Fruit fly (Drosophila melanogaster) whole organism, embryonic: Measurements from ENCODE around the gene AP-1mu.

Source experiments
- Antp ChIP-seq: fragments of 200-800 bp; sonication (Bioruptor generic); optimal IDR thresholded peaks from 3 replicates; lab custom pipeline; 2016; ENCODE audit warnings: missing biosample characterization, missing genetic modification characterization
- B-H2 ChIP-seq: fragments of 200-800 bp; sonication (Bioruptor generic); optimal IDR thresholded peaks from 2 replicates; lab custom pipeline; 2018; ENCODE audit warnings: missing biosample characterization, mild to moderate bottlenecking, missing genetic modification characterization
- CG1024 ChIP-seq: fragments of 200-800 bp; sonication (Bioruptor generic); IDR thresholded peaks from 2 replicates; pipeline ENCODE4 v1.3.6; 2022; ENCODE audit warnings: missing biosample characterization, missing genetic modification characterization
- CG10959 ChIP-seq: fragments of 200-800 bp; sonication (Bioruptor generic); IDR thresholded peaks from 2 replicates; pipeline ENCODE4 v1.3.6; 2022; ENCODE audit warnings: missing biosample characterization, missing genetic modification characterization
- CG11398 ChIP-seq: fragments of 200-800 bp; sonication (Bioruptor generic); optimal IDR thresholded peaks from 2 replicates; lab custom pipeline; 2016; ENCODE audit warnings: missing biosample characterization, missing genetic modification characterization
- CG12391 ChIP-seq: fragments of 200-800 bp; sonication (Bioruptor generic); optimal IDR thresholded peaks from 3 replicates; lab custom pipeline; 2018; ENCODE audit warnings: missing biosample characterization, mild to moderate bottlenecking, missing genetic modification characterization, moderate library complexity
- CG13296 ChIP-seq: fragments of 200-800 bp; sonication (Bioruptor generic); optimal IDR thresholded peaks from 3 replicates; lab custom pipeline; 2018; ENCODE audit warnings: missing biosample characterization, mild to moderate bottlenecking, missing genetic modification characterization
- CG14860 ChIP-seq: fragments of 200-800 bp; sonication (Bioruptor generic); IDR thresholded peaks from 3 replicates; pipeline ENCODE4 v1.3.6; 2022; ENCODE audit warnings: missing biosample characterization, missing genetic modification characterization; ENCODE audit not compliant: partially characterized antibody
- CG15514 ChIP-seq: fragments of 200-800 bp; sonication (Bioruptor generic); optimal IDR thresholded peaks from 3 replicates; lab custom pipeline; 2017; ENCODE audit warnings: missing biosample characterization, missing genetic modification characterization, mild to moderate bottlenecking, moderate library complexity, missing genetic modification reagents
- CG17385 ChIP-seq: fragments of 200-800 bp; sonication (Bioruptor generic); optimal IDR thresholded peaks from 3 replicates; lab custom pipeline; 2018; ENCODE audit warnings: missing biosample characterization, mild to moderate bottlenecking, missing genetic modification characterization
- CG17802 ChIP-seq: fragments of 200-800 bp; sonication (Bioruptor generic); optimal IDR thresholded peaks from 2 replicates; lab custom pipeline; 2018; ENCODE audit warnings: missing biosample characterization, mild to moderate bottlenecking, missing genetic modification characterization, moderate library complexity
- CG17829 ChIP-seq: fragments of 200-800 bp; optimal IDR thresholded peaks from 2 replicates; lab custom pipeline; 2019; ENCODE audit warnings: missing biosample characterization, mild to moderate bottlenecking, missing genetic modification characterization, moderate library complexity
- CG2116 ChIP-seq: fragments of 200-800 bp; sonication (Bioruptor generic); optimal IDR thresholded peaks from 3 replicates; lab custom pipeline; 2018; ENCODE audit warnings: missing biosample characterization, mild to moderate bottlenecking, missing genetic modification characterization
- CG30020 ChIP-seq: fragments of 200-800 bp; optimal IDR thresholded peaks from 2 replicates; lab custom pipeline; 2019; ENCODE audit warnings: missing biosample characterization, mild to moderate bottlenecking, missing genetic modification characterization, moderate library complexity
- CG33213 ChIP-seq: fragments of 200-800 bp; sonication (Bioruptor generic); optimal IDR thresholded peaks from 3 replicates; lab custom pipeline; 2016; ENCODE audit warnings: missing biosample characterization, missing genetic modification characterization
- CG42726 ChIP-seq: fragments of 200-800 bp; sonication (Bioruptor generic); IDR thresholded peaks from 2 replicates; pipeline ENCODE4 v1.3.6; 2022; ENCODE audit warnings: missing biosample characterization, missing genetic modification characterization; ENCODE audit not compliant: partially characterized antibody
- CG4360 ChIP-seq: fragments of 200-800 bp; sonication (Bioruptor generic); IDR thresholded peaks from 2 replicates; pipeline ENCODE4 v1.3.6; 2022; ENCODE audit warnings: missing biosample characterization, missing genetic modification characterization
- CG6765 ChIP-seq: fragments of 200-800 bp; sonication (Bioruptor generic); optimal IDR thresholded peaks from 3 replicates; lab custom pipeline; 2017; ENCODE audit warnings: missing biosample characterization, mild to moderate bottlenecking, missing genetic modification characterization
- CG6854 ChIP-seq: fragments of 200-800 bp; sonication (Bioruptor generic); optimal IDR thresholded peaks from 3 replicates; lab custom pipeline; 2017; ENCODE audit warnings: missing biosample characterization, mild to moderate bottlenecking, missing genetic modification characterization
- CG7357 ChIP-seq: fragments of 200-800 bp; sonication (Bioruptor generic); IDR thresholded peaks from 3 replicates; pipeline ENCODE4 v1.3.6; 2022; ENCODE audit warnings: missing biosample characterization, missing genetic modification characterization
- CG8290 ChIP-seq, 3 experiments: fragments of 200-800 bp; sonication (Bioruptor generic); optimal IDR thresholded peaks; 2 replicates each; lab custom pipeline; 2016 to 2019; ENCODE audit warnings: missing biosample characterization in 3 of 3, missing genetic modification characterization in 3 of 3, mild to moderate bottlenecking in 2 of 3, moderate library complexity in 1 of 3
- Deaf1 ChIP-seq: fragments of 200-800 bp; optimal IDR thresholded peaks from 3 replicates; lab custom pipeline; 2019; ENCODE audit warnings: missing biosample characterization, mild to moderate bottlenecking, missing genetic modification characterization, moderate library complexity
- Eip74EF ChIP-seq, 2 experiments: fragments of 200-800 bp in 1 of 2; fragments of >200 bp in 1 of 2; sonication (Bioruptor generic) in 1 of 2; optimal IDR thresholded peaks; 2 replicates each; lab custom pipeline; 2017 to 2019; ENCODE audit warnings: missing biosample characterization in 2 of 2, missing genetic modification characterization in 2 of 2, mild to moderate bottlenecking in 1 of 2, moderate library complexity in 1 of 2
- Elba2 ChIP-seq: fragments of 200-800 bp; sonication (Bioruptor generic); optimal IDR thresholded peaks from 3 replicates; lab custom pipeline; 2016; ENCODE audit warnings: missing biosample characterization, missing genetic modification characterization
- Ets65A ChIP-seq: fragments of 200-800 bp; sonication (Bioruptor generic); peaks from one replicate; lab custom pipeline; 2016; ENCODE audit warnings: missing biosample characterization, missing genetic modification characterization
- Hsf ChIP-seq: fragments of 200-800 bp; sonication (Bioruptor generic); optimal IDR thresholded peaks from 3 replicates; lab custom pipeline; 2016; ENCODE audit warnings: missing biosample characterization, missing genetic modification characterization
- Lhr ChIP-seq: fragments of 200-800 bp; sonication (Bioruptor generic); optimal IDR thresholded peaks from 3 replicates; lab custom pipeline; 2017; ENCODE audit warnings: mild to moderate bottlenecking, missing biosample characterization, missing genetic modification reagents, missing genetic modification characterization
- MESR4 ChIP-seq: fragments of 200-800 bp; sonication (Bioruptor generic); optimal IDR thresholded peaks from 2 replicates; lab custom pipeline; 2018; ENCODE audit warnings: missing biosample characterization, mild to moderate bottlenecking, missing genetic modification characterization, moderate library complexity
- Oaz ChIP-seq: fragments of 200-800 bp; sonication (Bioruptor generic); IDR thresholded peaks from 2 replicates; pipeline ENCODE4 v1.3.6; 2022; ENCODE audit warnings: missing biosample characterization, missing genetic modification characterization
- Ssrp ChIP-seq: fragments of 200-800 bp; sonication (Bioruptor generic); optimal IDR thresholded peaks from 2 replicates; lab custom pipeline; 2018; ENCODE audit warnings: missing biosample characterization, mild to moderate bottlenecking, missing genetic modification characterization, moderate library complexity
- Xrp1 ChIP-seq: fragments of 200-800 bp; sonication (Bioruptor generic); IDR thresholded peaks from 2 replicates; pipeline ENCODE4 v1.3.6; 2022; ENCODE audit warnings: missing biosample characterization, missing genetic modification characterization
- dm ChIP-seq: fragments of 200-800 bp; sonication (Bioruptor generic); optimal IDR thresholded peaks from 3 replicates; lab custom pipeline; 2016; ENCODE audit warnings: missing biosample characterization, missing genetic modification characterization
- ewg ChIP-seq: fragments of 200-800 bp; sonication (Bioruptor generic); optimal IDR thresholded peaks from 3 replicates; lab custom pipeline; 2017; ENCODE audit warnings: mild to moderate bottlenecking, missing biosample characterization, missing genetic modification reagents, missing genetic modification characterization
- fu2 ChIP-seq: fragments of 200-800 bp; sonication (Bioruptor generic); optimal IDR thresholded peaks from 2 replicates; lab custom pipeline; 2016; ENCODE audit warnings: missing biosample characterization, missing genetic modification characterization
- jing ChIP-seq: fragments of 200-800 bp; sonication (Bioruptor generic); optimal IDR thresholded peaks from 2 replicates; lab custom pipeline; 2018; ENCODE audit warnings: missing biosample characterization, mild to moderate bottlenecking, missing genetic modification characterization
- knrl ChIP-seq: fragments of 200-800 bp; sonication (Bioruptor generic); IDR thresholded peaks from 3 replicates; pipeline ENCODE4 v1.3.6; 2022; ENCODE audit warnings: missing biosample characterization, missing genetic modification characterization; ENCODE audit not compliant: partially characterized antibody
- lola ChIP-seq, 3 experiments: fragments of >200 bp in 2 of 3; fragments of 200-800 bp in 1 of 3; sonication (Bioruptor generic) in 1 of 3; optimal IDR thresholded peaks; 2 replicates each; lab custom pipeline; 2017 to 2019; ENCODE audit warnings: missing biosample characterization in 3 of 3, missing genetic modification characterization in 3 of 3, mild to moderate bottlenecking in 1 of 3, moderate library complexity in 1 of 3
- lov ChIP-seq, 2 experiments: fragments of 200-800 bp in 1 of 2; fragments of >200 bp in 1 of 2; sonication (Bioruptor generic) in 1 of 2; IDR thresholded peaks in 1 of 2; optimal IDR thresholded peaks in 1 of 2; 2 replicates in 1 of 2; 3 replicates in 1 of 2; pipeline versions ENCODE4 v1.3.6 to Lab custom; 2017 to 2022; ENCODE audit warnings: missing biosample characterization in 1 of 2, missing genetic modification characterization in 1 of 2
- onecut ChIP-seq: fragments of 200-800 bp; sonication (Bioruptor generic); IDR thresholded peaks from 2 replicates; pipeline ENCODE4 v1.3.6; 2022; ENCODE audit warnings: missing biosample characterization, missing genetic modification characterization
- otp ChIP-seq: fragments of 200-800 bp; sonication (Bioruptor generic); IDR thresholded peaks from 3 replicates; pipeline ENCODE4, ENCODE4 v1.3.6; 2022; ENCODE audit warnings: missing biosample characterization, missing genetic modification characterization
- phol ChIP-seq: fragments of 200-800 bp; sonication (Bioruptor generic); optimal IDR thresholded peaks from 3 replicates; lab custom pipeline; 2018; ENCODE audit warnings: missing biosample characterization, mild to moderate bottlenecking, missing genetic modification characterization, moderate library complexity
- pita ChIP-seq: fragments of 200-800 bp; sonication (Bioruptor generic); optimal IDR thresholded peaks from 2 replicates; lab custom pipeline; 2017; ENCODE audit warnings: missing biosample characterization, mild to moderate bottlenecking, missing genetic modification characterization
- pzg ChIP-seq: fragments of 200-800 bp; sonication (Bioruptor generic); optimal IDR thresholded peaks from 3 replicates; lab custom pipeline; 2018; ENCODE audit warnings: missing biosample characterization, mild to moderate bottlenecking, missing genetic modification characterization, moderate library complexity
- sens ChIP-seq: fragments of 200-800 bp; sonication (Bioruptor generic); peaks from one replicate; lab custom pipeline; 2016; ENCODE audit warnings: missing biosample characterization, missing genetic modification characterization
- seq ChIP-seq: fragments of 200-800 bp; sonication (Bioruptor generic); IDR thresholded peaks from 2 replicates; pipeline ENCODE4 v1.3.6; 2022; ENCODE audit warnings: missing biosample characterization, missing genetic modification characterization
- stwl ChIP-seq: fragments of 200-800 bp; sonication (Bioruptor generic); optimal IDR thresholded peaks from 3 replicates; lab custom pipeline; 2018; ENCODE audit warnings: missing biosample characterization, mild to moderate bottlenecking, missing genetic modification characterization, moderate library complexity
- tgo ChIP-seq: fragments of 200-800 bp; sonication (Bioruptor generic); IDR thresholded peaks from 3 replicates; pipeline ENCODE4 v1.3.6; 2022; ENCODE audit warnings: missing biosample characterization, missing genetic modification characterization
- trem ChIP-seq: fragments of 200-800 bp; optimal IDR thresholded peaks from 3 replicates; lab custom pipeline; 2019; ENCODE audit warnings: missing biosample characterization, mild to moderate bottlenecking, missing genetic modification characterization, moderate library complexity

AP-1mu gene

DNA sequence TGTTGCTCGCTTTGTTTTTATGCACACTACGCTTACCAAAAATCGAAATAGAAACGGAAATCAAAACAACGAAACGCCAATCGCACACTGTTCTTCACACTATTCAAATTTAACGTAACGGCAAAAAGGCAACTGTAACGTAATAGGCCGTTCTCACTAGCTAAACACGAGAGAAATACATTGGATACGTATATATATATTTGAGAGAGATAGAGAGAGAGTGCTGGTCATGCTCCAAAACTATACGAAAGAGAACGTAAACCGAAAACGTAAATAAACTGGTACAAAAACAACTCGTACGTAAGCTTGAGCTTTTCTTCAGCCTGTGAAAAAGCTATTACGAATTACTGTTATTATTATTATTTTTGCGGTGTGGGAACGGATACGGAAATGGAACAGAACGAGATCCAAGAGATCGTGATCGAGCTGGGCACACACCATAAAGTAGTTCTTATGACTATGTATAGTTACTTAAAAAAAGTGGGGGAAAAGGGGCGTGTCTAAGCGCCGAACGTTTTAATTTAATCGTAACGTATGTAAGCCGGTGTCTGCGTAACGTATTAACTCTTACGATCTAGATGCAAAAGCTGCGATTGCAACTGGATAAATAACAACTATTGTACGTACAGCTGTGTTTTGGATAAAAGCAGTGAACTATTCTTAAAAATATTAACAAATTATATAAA, 15.7 kb downstream of the AP-1mu start:
- TF ChIP-seq dm (GFP tag; lab: Kevin White, UChicago): no peak
- peak; percentile 40 for TF ChIP-seq CG33213 (GFP tag; lab: Kevin White, UChicago)
- peak in 1 of 2 experiments; percentile 48 for TF ChIP-seq Eip74EF (GFP tag; optimal IDR thresholded peaks at IDR 0.05; lab: Kevin White, UChicago)
- TF ChIP-seq Lhr (GFP tag; lab: Kevin White, UChicago): peak; percentile 72
- no peak for TF ChIP-seq seq (GFP tag; lab: Robert Waterston, UW)
- TF ChIP-seq ewg (GFP tag; lab: Kevin White, UChicago): no peak
- TF ChIP-seq MESR4: no peak
- no peak for TF ChIP-seq CG12391 (tag; lab: Kevin White, UChicago)
- TF ChIP-seq CG8290 (GFP tag; optimal IDR thresholded peaks at IDR 0.05; lab: Kevin White, UChicago): no peak
- no peak for TF ChIP-seq CG8290 (tag; optimal IDR thresholded peaks at IDR 0.05; lab: Kevin White, UChicago)
- TF ChIP-seq CG14860 (GFP tag; lab: Robert Waterston, UW): no peak
- TF ChIP-seq fu2 (GFP tag; lab: Kevin White, UChicago): no peak
- TF ChIP-seq Hsf (GFP tag; lab: Kevin White, UChicago): no peak
- no peak for TF ChIP-seq pita (GFP tag; lab: Kevin White, UChicago)
- peak; percentile 18 for TF ChIP-seq CG2116
- no peak for TF ChIP-seq CG6765 (GFP tag; lab: Kevin White, UChicago)
- TF ChIP-seq otp (GFP tag; lab: Robert Waterston, UW): no peak
- no peak for TF ChIP-seq Antp
- TF ChIP-seq CG17829 (tag; lab: Kevin White, UChicago): no peak
- TF ChIP-seq knrl (GFP tag; lab: Robert Waterston, UW): no peak
- peak; percentile 13 for TF ChIP-seq pzg (GFP tag; lab: Kevin White, UChicago)
- TF ChIP-seq CG17802 (tag; lab: Kevin White, UChicago): peak; percentile 35
- no peak for TF ChIP-seq Deaf1 (tag; lab: Kevin White, UChicago)
- peak; percentile 13 for TF ChIP-seq CG13296 (GFP tag; lab: Kevin White, UChicago)
- TF ChIP-seq Elba2: no peak
- TF ChIP-seq CG7357 (GFP tag; lab: Robert Waterston, UW): peak; percentile 84
- no peak for TF ChIP-seq CG1024 (GFP tag; lab: Robert Waterston, UW)
- no peak for TF ChIP-seq Oaz (GFP tag; lab: Robert Waterston, UW)
- TF ChIP-seq phol (tag; lab: Kevin White, UChicago): no peak
- peak; percentile 54 for TF ChIP-seq stwl
- no peak for TF ChIP-seq CG17385 (GFP tag; lab: Kevin White, UChicago)
- TF ChIP-seq CG6854: no peak
- peak; percentile 36 for TF ChIP-seq Ets65A (GFP tag; lab: Kevin White, UChicago)
- no peak for TF ChIP-seq tgo (GFP tag; lab: Robert Waterston, UW)
- no peak for TF ChIP-seq Xrp1 (GFP tag; lab: Robert Waterston, UW)
- TF ChIP-seq CG4360 (GFP tag; lab: Robert Waterston, UW): no peak
- TF ChIP-seq CG11398 (GFP tag; lab: Kevin White, UChicago): no peak
- TF ChIP-seq CG30020: peak; percentile 78
- peak; percentile 70 for TF ChIP-seq CG15514 (GFP tag; lab: Kevin White, UChicago)
- peak in 1 of 3 experiments; percentile 78 for TF ChIP-seq lola (GFP tag; optimal IDR thresholded peaks at IDR 0.05; lab: Kevin White, UChicago)
- TF ChIP-seq CG42726: no peak
- TF ChIP-seq trem (tag; lab: Kevin White, UChicago): peak; percentile 3
- TF ChIP-seq B-H2: no peak
- no peak for TF ChIP-seq onecut (GFP tag; lab: Robert Waterston, UW)
- no peak for TF ChIP-seq Ssrp (tag; lab: Kevin White, UChicago)
- peak; percentile 79 for TF ChIP-seq sens (GFP tag; lab: Kevin White, UChicago)
- no peak for TF ChIP-seq CG10959 (GFP tag; lab: Robert Waterston, UW)
- no peak for TF ChIP-seq jing
- TF ChIP-seq lov (optimal IDR thresholded peaks at IDR 0.05; lab: Kevin White, UChicago): no peak
- no peak for TF ChIP-seq lov (GFP tag; IDR thresholded peaks at IDR 0.05; lab: Robert Waterston, UW)
